Worm (Caenorhabditis elegans) whole organism, L2 larva: ENCODE results near the gene F59B2.14.

Experiments
- C34F6.9 ChIP-seq: fragments of 150-350 bp; optimal IDR thresholded peaks from 2 replicates; lab custom pipeline; 2014; ENCODE audit warnings: missing biosample characterization, missing genetic modification characterization
- elt-3 ChIP-seq: sonication (generic microtip); optimal IDR thresholded peaks from 2 replicates; lab custom pipeline; 2017; ENCODE audit warnings: missing biosample characterization, missing genetic modification characterization
- mab-5 ChIP-seq: fragments of 150-350 bp; optimal IDR thresholded peaks from 2 replicates; lab custom pipeline; 2014; ENCODE audit warnings: missing biosample characterization, missing genetic modification characterization
- nhr-21 ChIP-seq: fragments of 150-350 bp; optimal IDR thresholded peaks from 2 replicates; lab custom pipeline; 2014; ENCODE audit warnings: missing biosample characterization, missing genetic modification characterization
- nhr-6 ChIP-seq: fragments of 150-350 bp; optimal IDR thresholded peaks from 2 replicates; lab custom pipeline; 2014; ENCODE audit warnings: missing biosample characterization, missing genetic modification characterization
- unc-39 ChIP-seq: fragments of 150-350 bp; optimal IDR thresholded peaks from 2 replicates; lab custom pipeline; 2014; ENCODE audit warnings: missing biosample characterization, missing genetic modification characterization
- unc-55 ChIP-seq: fragments of 150-350 bp; sonication (generic microtip); optimal IDR thresholded peaks from 3 replicates; lab custom pipeline; 2014; ENCODE audit warnings: missing biosample characterization, missing genetic modification reagents, missing genetic modification characterization
- ztf-1 ChIP-seq: fragments of 200-800 bp; sonication (Bioruptor generic); conservative IDR thresholded peaks from 2 replicates; pipeline ENCODE4 v1.3.6; 2022; ENCODE audit warnings: missing genetic modification characterization, missing compliant biosample characterization

The F59B2.14 gene

DNA sequence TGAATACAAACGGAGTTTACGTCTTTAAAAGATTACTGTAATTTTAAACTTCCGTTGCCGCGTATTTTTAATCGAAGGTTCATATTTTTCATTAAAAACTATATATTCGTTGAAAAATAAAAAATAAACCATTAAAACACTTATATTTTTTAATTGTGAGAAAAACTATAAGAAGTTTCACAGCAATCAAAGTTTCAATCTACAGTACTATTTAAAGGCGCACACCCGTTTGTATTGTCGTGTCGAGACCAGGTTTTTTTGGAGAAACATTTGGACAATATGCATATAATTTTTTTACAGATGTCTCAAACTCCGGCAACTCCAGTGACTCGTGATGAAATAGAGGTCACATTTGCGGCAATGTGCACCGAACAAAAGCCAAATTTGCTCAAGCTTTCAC, 48.6 kb downstream of the F59B2.14 start, which contains the start of gene R08D7.5:
TSS of gene R08D7.5 (plus strand) at position 301 of the 400 bp plus-strand sequence.
- TF ChIP-seq mab-5 (tag; lab: Kevin White, UChicago): no peak
- no peak for TF ChIP-seq elt-3 (tag; lab: Kevin White, UChicago)
- TF ChIP-seq ztf-1 (GFP tag; lab: Robert Waterston, UW): no peak
- no peak for TF ChIP-seq nhr-6 (tag; lab: Kevin White, UChicago)
- no peak for TF ChIP-seq unc-39 (tag; lab: Kevin White, UChicago)

- TF ChIP-seq C34F6.9 (tag; lab: Kevin White, UChicago) (peak; percentile 10), nhr-21 (tag; lab: Kevin White, UChicago) (no peak), unc-55 (peak; percentile 12)
These were observed 49.3 kb downstream of the F59B2.14 start for ce11 chrIII:8973163-8973562.
